Worm (Caenorhabditis elegans): ENCODE data around the gene R04D3.3.

The R04D3.3 gene

ce11 chrX:13290531-13290930 lies at the start of gene R04D3.3:
Gene R04D3.3 (minus strand): TSS chrX:13290631.
- no peak for TF ChIP-seq unc-62 (GFP tag; optimal IDR thresholded peaks at IDR 0.05)

- TF ChIP-seq unc-62 (GFP tag; optimal IDR thresholded peaks at IDR 0.05) = no peak
These were observed 48.7 kb upstream of the R04D3.3 start for ce11 chrX:13339029-13339626.

ce11 chrX:13337728-13338127 lies 47.3 kb upstream of the R04D3.3 start, which contains the start of gene ptr-24:
Gene ptr-24 (plus strand): TSS chrX:13338028.
- no peak for TF ChIP-seq unc-62 (GFP tag; optimal IDR thresholded peaks at IDR 0.05)

ce11 chrX:13337000-13337399 lies 46.6 kb upstream of the R04D3.3 start:
- no peak for TF ChIP-seq unc-62 (GFP tag; optimal IDR thresholded peaks at IDR 0.05)

- TF ChIP-seq unc-62 (GFP tag; optimal IDR thresholded peaks at IDR 0.05) = no peak
These were observed 43.4 kb upstream of the R04D3.3 start, which contains the start of gene F46G10.4 for ce11 chrX:13333835-13334234. Gene F46G10.4 (plus strand): TSS chrX:13334046.

ce11 chrX:13331386-13331785 lies 41.0 kb upstream of the R04D3.3 start, which contains the start of gene sir-2.3:
Gene sir-2.3 (plus strand): TSS chrX:13331686.
- no peak for TF ChIP-seq unc-62 (GFP tag; optimal IDR thresholded peaks at IDR 0.05)

ce11 chrX:13328868-13329267 lies 38.4 kb upstream of the R04D3.3 start:
- no peak for TF ChIP-seq unc-62 (GFP tag; optimal IDR thresholded peaks at IDR 0.05)

ce11 chrX:13328034-13328433 lies 37.6 kb upstream of the R04D3.3 start, which contains the start of gene sir-2.2:
Gene sir-2.2 (plus strand): TSS chrX:13328067.
- TF ChIP-seq unc-62 (GFP tag; optimal IDR thresholded peaks at IDR 0.05) = no peak

ce11 chrX:13325039-13325438 lies 34.6 kb upstream of the R04D3.3 start:
- no peak for TF ChIP-seq unc-62 (GFP tag; optimal IDR thresholded peaks at IDR 0.05)

ce11 chrX:13324326-13324725 lies 33.9 kb upstream of the R04D3.3 start:
- no peak for TF ChIP-seq unc-62 (GFP tag; optimal IDR thresholded peaks at IDR 0.05)

- no peak for TF ChIP-seq unc-62 (GFP tag; optimal IDR thresholded peaks at IDR 0.05)
These were observed 33.3 kb upstream of the R04D3.3 start for ce11 chrX:13323697-13324096.

ce11 chrX:13322886-13323285 lies 32.5 kb upstream of the R04D3.3 start, which contains the start of gene F46G10.2:
Gene F46G10.2 (plus strand): TSS chrX:13322963.
- TF ChIP-seq unc-62 (GFP tag; optimal IDR thresholded peaks at IDR 0.05) = no peak

- TF ChIP-seq unc-62 (GFP tag; optimal IDR thresholded peaks at IDR 0.05) = no peak
These were observed 30.1 kb upstream of the R04D3.3 start for ce11 chrX:13320575-13320974.

ce11 chrX:13318316-13318715 lies 27.9 kb upstream of the R04D3.3 start:
- TF ChIP-seq unc-62 (GFP tag; optimal IDR thresholded peaks at IDR 0.05) = no peak

ce11 chrX:13317532-13317931 lies 27.1 kb upstream of the R04D3.3 start:
- TF ChIP-seq unc-62 (GFP tag; optimal IDR thresholded peaks at IDR 0.05) = no peak

ce11 chrX:13315093-13315492 lies 24.7 kb upstream of the R04D3.3 start:
- TF ChIP-seq unc-62 (GFP tag; optimal IDR thresholded peaks at IDR 0.05) = no peak

- TF ChIP-seq unc-62 (GFP tag; optimal IDR thresholded peaks at IDR 0.05) = no peak
These were observed 21.4 kb upstream of the R04D3.3 start, which contains the start of gene F46G10.1 for ce11 chrX:13311641-13312423. Gene F46G10.1 (minus strand): TSS chrX:13311755.

Data from whole organism, dauer.